Worm (Caenorhabditis elegans): ENCODE measurements around the gene Y40B10A.5.

- TF ChIP-seq ceh-18 (tag; optimal IDR thresholded peaks at IDR 0.05) = no peak
- no peak for TF ChIP-seq ceh-48 (tag; optimal IDR thresholded peaks at IDR 0.05)
- no peak for TF ChIP-seq elt-2 (tag; optimal IDR thresholded peaks at IDR 0.05)
- no peak for TF ChIP-seq ceh-30 (tag; optimal IDR thresholded peaks at IDR 0.05)
- no peak for TF ChIP-seq pha-4 (tag; optimal IDR thresholded peaks at IDR 0.05)
- TF ChIP-seq hlh-6 (tag; optimal IDR thresholded peaks at IDR 0.05) = no peak
- TF ChIP-seq nhr-11 (tag; optimal IDR thresholded peaks at IDR 0.05) = no peak
- no peak for TF ChIP-seq rnt-1 (tag; optimal IDR thresholded peaks at IDR 0.05)
- TF ChIP-seq pqm-1 (tag; optimal IDR thresholded peaks at IDR 0.05) = no peak
- TF ChIP-seq ama-1 (optimal IDR thresholded peaks at IDR 0.05) = no peak
- no peak for TF ChIP-seq mec-3 (tag; optimal IDR thresholded peaks at IDR 0.05; ENCODE audit: borderline replicate concordance)
These were observed 4.3 kb upstream of the Y40B10A.5 start, which contains the start of gene comt-4 for ce11 chrV:2050136-2050535.

Data from whole organism, late embryonic.